Worm (Caenorhabditis elegans) whole organism, midembryonic: Measurements from ENCODE around the gene fil-1.

ENCODE experiments used
- T22C8.4 ChIP-seq: fragments of 200-800 bp; sonication (Bioruptor generic); IDR thresholded peaks from 2 replicates; pipeline ENCODE4 v1.3.6; 2022; ENCODE audit warnings: missing genetic modification characterization, missing compliant biosample characterization
- cog-1 ChIP-seq: sonication (generic microtip); optimal IDR thresholded peaks from 2 replicates; lab custom pipeline; 2016; ENCODE audit warnings: missing genetic modification characterization, missing compliant biosample characterization
- med-1 ChIP-seq: sonication (generic microtip); optimal IDR thresholded peaks from 2 replicates; lab custom pipeline; 2017; ENCODE audit warnings: missing genetic modification characterization, mild to moderate bottlenecking, missing compliant biosample characterization, antibody characterized with exemption, missing genetic modification reagents; ENCODE audit not compliant: insufficient read depth
- tab-1 ChIP-seq: fragments of 200-800 bp; sonication (Bioruptor generic); IDR thresholded peaks from 2 replicates; pipeline ENCODE4 v1.3.6; 2022; ENCODE audit warnings: missing genetic modification characterization, missing compliant biosample characterization
- ztf-29 ChIP-seq: fragments of 200-800 bp; sonication (Bioruptor generic); IDR thresholded peaks from 2 replicates; pipeline ENCODE4 v1.3.6; 2022; ENCODE audit warnings: missing genetic modification reagents, missing genetic modification characterization, missing compliant biosample characterization

ce11 chrV:14954633-14955032 is 39.0 kb upstream of the fil-1 start, which contains the start of gene C30G7.5:
- TF ChIP-seq T22C8.4 (GFP tag; lab: Robert Waterston, UW) (no peak), med-1 (GFP tag; lab: Kevin White, UChicago) (no peak), tab-1 (GFP tag; lab: Robert Waterston, UW) (no peak), cog-1 (tag; lab: Kevin White, UChicago) (no peak), ztf-29 (GFP tag; lab: Robert Waterston, UW) (no peak)
